Worm (Caenorhabditis elegans) whole organism, early embryonic: Measurements from ENCODE around the gene C18H9.6.

ENCODE experiments used
- B0310.2 ChIP-seq: sonication (generic microtip); optimal IDR thresholded peaks from 2 replicates; lab custom pipeline; 2016; ENCODE audit warnings: mild to moderate bottlenecking, missing genetic modification characterization, missing compliant biosample characterization
- F13C5.2 ChIP-seq: sonication (generic microtip); optimal IDR thresholded peaks from 2 replicates; lab custom pipeline; 2017; ENCODE audit warnings: mild to moderate bottlenecking, missing genetic modification characterization, inconsistent platforms, missing compliant biosample characterization
- aly-1 ChIP-seq: sonication (generic microtip); optimal IDR thresholded peaks from 2 replicates; lab custom pipeline; 2016; ENCODE audit warnings: missing genetic modification characterization, missing compliant biosample characterization
- ama-1 ChIP-seq: fragments of 150-350 bp; optimal IDR thresholded peaks from 2 replicates; lab custom pipeline; 2014
- ceh-36 ChIP-seq: sonication (generic microtip); optimal IDR thresholded peaks from 2 replicates; lab custom pipeline; 2016; ENCODE audit warnings: missing genetic modification characterization, inconsistent platforms, missing compliant biosample characterization
- ets-7 ChIP-seq: sonication (generic microtip); optimal IDR thresholded peaks from 2 replicates; lab custom pipeline; 2016; ENCODE audit warnings: missing genotype, missing genetic modification characterization, missing compliant biosample characterization
- flt-1 ChIP-seq: fragments of 200-800 bp; sonication (Bioruptor generic); IDR thresholded peaks from 2 replicates; pipeline ENCODE4 v1.3.6; 2022; ENCODE audit warnings: missing genetic modification characterization, missing compliant biosample characterization
- hmbx-1 ChIP-seq: sonication (generic microtip); optimal IDR thresholded peaks from 2 replicates; lab custom pipeline; 2016; ENCODE audit warnings: mild to moderate bottlenecking, missing genetic modification characterization, missing compliant biosample characterization
- hnd-1 ChIP-seq: sonication (generic microtip); optimal IDR thresholded peaks from 2 replicates; lab custom pipeline; 2016; ENCODE audit warnings: missing genetic modification characterization, missing compliant biosample characterization
- pes-1 ChIP-seq: fragments of 200-800 bp; sonication (Bioruptor generic); IDR thresholded peaks from 2 replicates; pipeline ENCODE4 v1.3.6; 2022; ENCODE audit warnings: missing genetic modification reagents, missing genetic modification characterization, missing compliant biosample characterization
- scrt-1 ChIP-seq: fragments of 200-800 bp; sonication (Bioruptor generic); IDR thresholded peaks from 2 replicates; pipeline ENCODE4 v1.3.6; 2022; ENCODE audit warnings: missing genetic modification characterization, missing compliant biosample characterization
- sea-1 ChIP-seq: fragments of 200-800 bp; sonication (Bioruptor generic); conservative IDR thresholded peaks from 2 replicates; pipeline ENCODE4 v1.3.6; 2022; ENCODE audit warnings: missing genetic modification characterization, missing compliant biosample characterization
- tbx-11 ChIP-seq: fragments of 200-800 bp; sonication (Bioruptor generic); IDR thresholded peaks from 2 replicates; pipeline ENCODE4 v1.3.6; 2022; ENCODE audit warnings: missing genetic modification characterization, missing compliant biosample characterization
- tra-4 ChIP-seq: sonication (generic microtip); optimal IDR thresholded peaks from 2 replicates; lab custom pipeline; 2017; ENCODE audit warnings: missing genetic modification characterization, missing compliant biosample characterization

- TF ChIP-seq aly-1 (no peak), scrt-1 (no peak), ama-1 (no peak), sea-1 (GFP tag; lab: Robert Waterston, UW) (no peak), tra-4 (tag; lab: Kevin White, UChicago) (no peak), ceh-36 (tag; lab: Kevin White, UChicago) (no peak), pes-1 (GFP tag; lab: Robert Waterston, UW) (no peak), hmbx-1 (tag; lab: Kevin White, UChicago) (no peak), ets-7 (tag; lab: Kevin White, UChicago) (no peak), hnd-1 (tag; lab: Kevin White, UChicago) (no peak), B0310.2 (tag; lab: Kevin White, UChicago) (no peak), F13C5.2 (tag; lab: Kevin White, UChicago) (no peak), flt-1 (GFP tag; lab: Robert Waterston, UW) (no peak), tbx-11 (GFP tag; lab: Robert Waterston, UW) (no peak)
Observed at ce11 chrII:6654284-6654683, 47.1 kb downstream of the C18H9.6 start, which contains the start of gene T19D12.9.
